Fruit fly (Drosophila melanogaster): ENCODE results near the gene tal-1A.

Gene tal-1A

dm6 chr3R:13857339-13857738 is 44.4 kb downstream of the tal-1A start (continued):
- TF ChIP-seq CG1621 (tag; optimal IDR thresholded peaks at IDR 0.05) = no peak
- peak; percentile 41 for TF ChIP-seq CG10669 (GFP tag; optimal IDR thresholded peaks at IDR 0.05)
- peak; percentile 91 for TF ChIP-seq CG15336 (GFP tag; IDR thresholded peaks at IDR 0.05)
- TF ChIP-seq topi (GFP tag; optimal IDR thresholded peaks at IDR 0.05) = no peak
- peak; percentile 61 for TF ChIP-seq CG4318 (GFP tag; optimal IDR thresholded peaks at IDR 0.05)
- TF ChIP-seq OdsH (GFP tag; optimal IDR thresholded peaks at IDR 0.05) = peak; percentile 60
- TF ChIP-seq Eip78C (GFP tag) = peak; percentile 87
- peak; percentile 58 for TF ChIP-seq CG3919 (GFP tag; optimal IDR thresholded peaks at IDR 0.05)
- TF ChIP-seq CG10631 (GFP tag; optimal IDR thresholded peaks at IDR 0.05) = peak; percentile 51
- no peak for TF ChIP-seq Hr39 (GFP tag; optimal IDR thresholded peaks at IDR 0.05)
- TF ChIP-seq CG11902 (GFP tag; optimal IDR thresholded peaks at IDR 0.05) = no peak
- peak; percentile 74 for TF ChIP-seq CG6276 (GFP tag; optimal IDR thresholded peaks at IDR 0.05)
- no peak for TF ChIP-seq lz (GFP tag; optimal IDR thresholded peaks at IDR 0.05)
- peak; percentile 61 for TF ChIP-seq svp (GFP tag)
- no peak for TF ChIP-seq CG8319 (GFP tag; optimal IDR thresholded peaks at IDR 0.05)
- peak; percentile 35 for TF ChIP-seq CG6808 (GFP tag; optimal IDR thresholded peaks at IDR 0.05)
- peak; percentile 78 for TF ChIP-seq CG6163 (GFP tag; IDR thresholded peaks at IDR 0.05)
- TF ChIP-seq Hr38 (GFP tag; optimal IDR thresholded peaks at IDR 0.05) = no peak
- no peak for TF ChIP-seq Sox14 (GFP tag; optimal IDR thresholded peaks at IDR 0.05)
- peak; percentile 44 for TF ChIP-seq CG34406 (GFP tag; optimal IDR thresholded peaks at IDR 0.05)
- peak; percentile 19 for TF ChIP-seq CG7368 (GFP tag; optimal IDR thresholded peaks at IDR 0.05)
- peak; percentile 49 for TF ChIP-seq CG8632 (GFP tag; optimal IDR thresholded peaks at IDR 0.05)
- TF ChIP-seq CG16779 (tag; optimal IDR thresholded peaks at IDR 0.05) = no peak
- TF ChIP-seq CG6792 (GFP tag; optimal IDR thresholded peaks at IDR 0.05) = peak; percentile 24
- peak; percentile 7 for TF ChIP-seq dsx (GFP tag; optimal IDR thresholded peaks at IDR 0.05; ENCODE audit: poor library complexity, severe bottlenecking)
- no peak for TF ChIP-seq fkh (GFP tag; optimal IDR thresholded peaks at IDR 0.05)
- TF ChIP-seq Ets21C (GFP tag; optimal IDR thresholded peaks at IDR 0.05) = no peak
- TF ChIP-seq ss (GFP tag; optimal IDR thresholded peaks at IDR 0.05) = peak in 1 of 2 experiments; percentile 17
- peak; percentile 39 for TF ChIP-seq acj6 (GFP tag; optimal IDR thresholded peaks at IDR 0.05)

dm6 chr3R:13859242-13859641 is 46.3 kb downstream of the tal-1A start:
- TF ChIP-seq CG4318 (GFP tag; optimal IDR thresholded peaks at IDR 0.05) = no peak
- no peak for TF ChIP-seq Ets21C (GFP tag; optimal IDR thresholded peaks at IDR 0.05)
- TF ChIP-seq acj6 (GFP tag; optimal IDR thresholded peaks at IDR 0.05) = no peak
- TF ChIP-seq Sox102F (GFP tag; optimal IDR thresholded peaks at IDR 0.05) = no peak
- no peak for TF ChIP-seq net (GFP tag; optimal IDR thresholded peaks at IDR 0.05)
- no peak for TF ChIP-seq Sox14 (GFP tag; optimal IDR thresholded peaks at IDR 0.05)
- no peak for TF ChIP-seq CG6276 (GFP tag; optimal IDR thresholded peaks at IDR 0.05)
- no peak for TF ChIP-seq lz (GFP tag; optimal IDR thresholded peaks at IDR 0.05)
- no peak for TF ChIP-seq CG6808 (GFP tag; optimal IDR thresholded peaks at IDR 0.05)
- no peak for TF ChIP-seq svp (GFP tag)
- TF ChIP-seq esn (GFP tag; optimal IDR thresholded peaks at IDR 0.05) = no peak
- TF ChIP-seq Eip75B (GFP tag; optimal IDR thresholded peaks at IDR 0.05) = no peak
- TF ChIP-seq CG8319 (GFP tag; optimal IDR thresholded peaks at IDR 0.05) = no peak
- TF ChIP-seq achi (GFP tag; optimal IDR thresholded peaks at IDR 0.05) = no peak
- TF ChIP-seq spab (GFP tag; optimal IDR thresholded peaks at IDR 0.05) = no peak
- TF ChIP-seq CG7368 (GFP tag; optimal IDR thresholded peaks at IDR 0.05) = no peak

DNA sequence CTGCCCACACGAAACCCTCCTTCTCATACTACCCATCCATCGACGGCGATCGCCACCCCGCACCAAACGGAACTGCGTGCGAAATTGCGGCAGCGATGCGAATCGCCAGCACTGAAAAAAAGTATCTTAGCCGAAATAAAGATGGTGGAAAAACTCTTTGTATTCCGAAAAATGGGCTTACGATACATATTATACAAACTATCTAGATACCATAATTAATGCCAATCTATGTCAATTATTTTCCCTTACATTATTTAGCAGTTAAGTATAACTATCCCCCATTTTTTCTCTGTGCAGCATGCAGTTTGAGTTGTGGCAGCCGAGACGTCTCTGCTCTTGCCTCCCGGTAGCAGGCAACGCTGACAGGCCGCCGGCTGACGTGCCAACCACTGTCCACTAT is 48.9 kb downstream of the tal-1A start:
- TF ChIP-seq CG6854 (GFP tag; optimal IDR thresholded peaks at IDR 0.05) = no peak
- peak; percentile 79 for TF ChIP-seq CG32006 (GFP tag; optimal IDR thresholded peaks at IDR 0.05)
- no peak for TF ChIP-seq Eip93F (GFP tag; optimal IDR thresholded peaks at IDR 0.05)
- peak; percentile 70 for TF ChIP-seq achi (GFP tag; optimal IDR thresholded peaks at IDR 0.05)
- no peak for TF ChIP-seq Hr38 (GFP tag; optimal IDR thresholded peaks at IDR 0.05)
- peak; percentile 70 for TF ChIP-seq Met (GFP tag; optimal IDR thresholded peaks at IDR 0.05)
- TF ChIP-seq vri (GFP tag; optimal IDR thresholded peaks at IDR 0.05) = peak; percentile 43
- peak; percentile 67 for TF ChIP-seq CG6792 (GFP tag; optimal IDR thresholded peaks at IDR 0.05)
- peak; percentile 57 for TF ChIP-seq CG6276 (GFP tag; optimal IDR thresholded peaks at IDR 0.05)
- TF ChIP-seq Blimp-1 (GFP tag; optimal IDR thresholded peaks at IDR 0.05) = no peak
- peak; percentile 4 for TF ChIP-seq CG7368 (GFP tag; optimal IDR thresholded peaks at IDR 0.05)
- TF ChIP-seq CG10631 (GFP tag; optimal IDR thresholded peaks at IDR 0.05) = peak; percentile 76
- peak; percentile 71 for TF ChIP-seq Hr39 (GFP tag; optimal IDR thresholded peaks at IDR 0.05)
- peak; percentile 25 to 62 for TF ChIP-seq salr (GFP tag; optimal IDR thresholded peaks at IDR 0.05)
- peak; percentile 38 for TF ChIP-seq Ets21C (GFP tag; optimal IDR thresholded peaks at IDR 0.05)
- TF ChIP-seq dac (GFP tag; optimal IDR thresholded peaks at IDR 0.05) = peak; percentile 12
- TF ChIP-seq cyc (GFP tag; optimal IDR thresholded peaks at IDR 0.05) = peak; percentile 41
- peak; percentile 61 for TF ChIP-seq Eip75B (GFP tag; optimal IDR thresholded peaks at IDR 0.05)
- peak; percentile 40 for TF ChIP-seq Lpt (GFP tag; optimal IDR thresholded peaks at IDR 0.05)
- peak; percentile 63 to 66 for TF ChIP-seq ss (GFP tag; optimal IDR thresholded peaks at IDR 0.05)
- peak; percentile 56 for TF ChIP-seq CG31627 (GFP tag; optimal IDR thresholded peaks at IDR 0.05)
- TF ChIP-seq CG3919 (GFP tag; optimal IDR thresholded peaks at IDR 0.05) = peak; percentile 67
- TF ChIP-seq CG1621 (tag; optimal IDR thresholded peaks at IDR 0.05) = peak; percentile 58
- peak; percentile 49 for TF ChIP-seq CG10669 (GFP tag; optimal IDR thresholded peaks at IDR 0.05)

Measured in whole organism, prepupa.